Worm (Caenorhabditis elegans) whole organism, L4 larva: Measurements from ENCODE around the gene C38C3.3.
A peak's percentile ranks its signal among the peaks of the same experiment; 100 is the strongest.

Experiments
- D1046.2 ChIP-seq: fragments of 200-800 bp; sonication (Bioruptor generic); IDR thresholded peaks from 2 replicates; pipeline ENCODE4 v1.3.6; 2022; ENCODE audit warnings: missing genetic modification characterization, missing compliant biosample characterization
- F10B5.3 ChIP-seq: sonication (generic microtip); optimal IDR thresholded peaks from 2 replicates; lab custom pipeline; 2016; ENCODE audit warnings: mild to moderate bottlenecking, missing genetic modification characterization, missing compliant biosample characterization
- F44E2.7 ChIP-seq: fragments of 200-800 bp; sonication (Bioruptor generic); IDR thresholded peaks from 2 replicates; pipeline ENCODE4 v2.1.2; 2022; ENCODE audit warnings: missing genetic modification characterization, missing compliant biosample characterization
- R02D3.7 ChIP-seq: fragments of 150-350 bp; sonication (generic microtip); optimal IDR thresholded peaks from 3 replicates; lab custom pipeline; 2014; ENCODE audit warnings: missing biosample characterization, missing genetic modification characterization
- Y48G9A.11 ChIP-seq: fragments of 200-800 bp; sonication (Bioruptor generic); IDR thresholded peaks from 2 replicates; pipeline ENCODE4 v1.3.6; 2022; ENCODE audit warnings: missing genetic modification reagents, missing genetic modification characterization, missing compliant biosample characterization
- Y5F2A.4 ChIP-seq: fragments of 200-800 bp; sonication (Bioruptor generic); optimal IDR thresholded peaks from 2 replicates; lab custom pipeline; 2018; ENCODE audit warnings: mild to moderate bottlenecking, missing genetic modification characterization, missing compliant biosample characterization
- Y75B8A.6 ChIP-seq: fragments of 200-800 bp; sonication (Bioruptor generic); IDR thresholded peaks from 2 replicates; pipeline ENCODE4 v1.3.6; 2022; ENCODE audit warnings: missing genetic modification reagents, missing genetic modification characterization, missing compliant biosample characterization
- ZK337.2 ChIP-seq: fragments of 200-800 bp; sonication (Bioruptor generic); IDR thresholded peaks from 2 replicates; pipeline ENCODE4 v1.3.6; 2022; ENCODE audit warnings: missing genetic modification reagents, missing genetic modification characterization, missing compliant biosample characterization
- ceh-28 ChIP-seq: fragments of 150-350 bp; optimal IDR thresholded peaks from 2 replicates; lab custom pipeline; 2014; ENCODE audit warnings: missing biosample characterization, missing genetic modification reagents, missing genetic modification characterization
- daf-16 ChIP-seq, 3 experiments: sonication (generic microtip); optimal IDR thresholded peaks; 2 replicates each; lab custom pipeline; 2016 to 2017; ENCODE audit warnings: missing genetic modification characterization in 3 of 3, missing genetic modification reagents in 3 of 3, mild to moderate bottlenecking in 2 of 3, missing compliant biosample characterization in 2 of 3, missing biosample characterization in 1 of 3, moderate library complexity in 1 of 3
- daf-19 ChIP-seq: fragments of 200-800 bp; sonication (Bioruptor generic); conservative IDR thresholded peaks from 2 replicates; pipeline ENCODE4 v1.3.6; 2022; ENCODE audit warnings: missing genetic modification characterization, missing compliant biosample characterization
- dmd-8 ChIP-seq: fragments of 200-800 bp; sonication (Bioruptor generic); IDR thresholded peaks from 2 replicates; pipeline ENCODE4 v1.3.6; 2022; ENCODE audit warnings: missing genetic modification characterization, missing compliant biosample characterization
- dmd-9 ChIP-seq: fragments of 200-800 bp; sonication (Bioruptor generic); IDR thresholded peaks from 2 replicates; pipeline ENCODE4 v1.3.6; 2022; ENCODE audit warnings: missing genetic modification reagents, missing genetic modification characterization, missing compliant biosample characterization
- duxl-1 ChIP-seq: sonication (generic microtip); optimal IDR thresholded peaks from 2 replicates; lab custom pipeline; 2016; ENCODE audit warnings: mild to moderate bottlenecking, missing genetic modification characterization, moderate library complexity, missing compliant biosample characterization; ENCODE audit not compliant: poor library complexity
- egl-43 ChIP-seq: fragments of 200-800 bp; sonication (Bioruptor generic); IDR thresholded peaks from 2 replicates; pipeline ENCODE4 v1.3.6; 2022; ENCODE audit warnings: missing genetic modification reagents, missing genetic modification characterization, missing compliant biosample characterization
- fos-1 ChIP-seq: fragments of 150-350 bp; optimal IDR thresholded peaks from 2 replicates; lab custom pipeline; 2014; ENCODE audit warnings: missing biosample characterization, missing genetic modification characterization
- hlh-11 ChIP-seq: fragments of 200-800 bp; sonication (Bioruptor generic); optimal IDR thresholded peaks from 2 replicates; lab custom pipeline; 2018; ENCODE audit warnings: mild to moderate bottlenecking, missing genetic modification characterization, missing compliant biosample characterization
- hlh-30 ChIP-seq: sonication (generic microtip); optimal IDR thresholded peaks from 2 replicates; lab custom pipeline; 2017; ENCODE audit warnings: antibody characterized with exemption, mild to moderate bottlenecking, missing genetic modification characterization, missing compliant biosample characterization; ENCODE audit not compliant: insufficient read depth
- hmg-1.1 ChIP-seq: fragments of 200-800 bp; sonication (Bioruptor generic); IDR thresholded peaks from 2 replicates; pipeline ENCODE4 v1.3.6; 2022; ENCODE audit warnings: missing genetic modification reagents, missing genetic modification characterization, missing compliant biosample characterization
- jun-1 ChIP-seq: fragments of 150-350 bp; optimal IDR thresholded peaks from 2 replicates; lab custom pipeline; 2014; ENCODE audit warnings: missing biosample characterization, missing genetic modification reagents, missing genetic modification characterization
- lin-1 ChIP-seq: fragments of 200-800 bp; sonication (Bioruptor generic); IDR thresholded peaks from 2 replicates; pipeline ENCODE4 v1.3.6; 2022; ENCODE audit warnings: missing genetic modification reagents, missing genetic modification characterization, missing compliant biosample characterization
- lin-13 ChIP-seq: fragments of 150-350 bp; optimal IDR thresholded peaks from 2 replicates; lab custom pipeline; 2014; ENCODE audit warnings: missing biosample characterization, missing genetic modification reagents, missing genetic modification characterization
- lin-38 ChIP-seq: fragments of 200-800 bp; sonication (Bioruptor generic); IDR thresholded peaks from 2 replicates; pipeline ENCODE4 v1.3.6; 2022; ENCODE audit warnings: missing genetic modification reagents, missing genetic modification characterization, missing compliant biosample characterization
- lin-39 ChIP-seq: fragments of 150-350 bp; optimal IDR thresholded peaks from 2 replicates; lab custom pipeline; 2014; ENCODE audit warnings: missing biosample characterization, missing genetic modification reagents, missing genetic modification characterization
- lsy-2 ChIP-seq, 2 experiments: fragments of 150-350 bp in 1 of 2; sonication (generic microtip) in 1 of 2; optimal IDR thresholded peaks; 2 replicates each; lab custom pipeline; 2014 to 2017; ENCODE audit warnings: missing biosample characterization in 2 of 2, missing genetic modification characterization in 2 of 2
- madf-9 ChIP-seq: fragments of 200-800 bp; sonication (Bioruptor generic); conservative IDR thresholded peaks from 2 replicates; pipeline ENCODE4 v1.3.6; 2022; ENCODE audit warnings: missing genetic modification reagents, missing genetic modification characterization, missing compliant biosample characterization
- mdl-1 ChIP-seq, 2 experiments: fragments of 150-350 bp in 1 of 2; sonication (generic microtip) in 1 of 2; optimal IDR thresholded peaks; 2 replicates each; lab custom pipeline; 2014 to 2017; ENCODE audit warnings: missing biosample characterization in 2 of 2, missing genetic modification characterization in 2 of 2
- mdt-29 ChIP-seq: fragments of 200-800 bp; sonication (Bioruptor generic); IDR thresholded peaks from 2 replicates; pipeline ENCODE4 v1.3.6; 2022; ENCODE audit warnings: missing genetic modification reagents, missing genetic modification characterization, missing compliant biosample characterization
- mxl-2 ChIP-seq: fragments of 200-800 bp; sonication (Bioruptor generic); conservative IDR thresholded peaks from 2 replicates; pipeline ENCODE4 v1.3.6; 2022; ENCODE audit warnings: missing genetic modification reagents, missing genetic modification characterization, missing compliant biosample characterization
- mxl-3 ChIP-seq: fragments of 200-800 bp; sonication (Bioruptor generic); optimal IDR thresholded peaks from 2 replicates; lab custom pipeline; 2018; ENCODE audit warnings: mild to moderate bottlenecking, missing genetic modification characterization, missing compliant biosample characterization
- nhr-102 ChIP-seq: sonication (generic microtip); optimal IDR thresholded peaks from 2 replicates; lab custom pipeline; 2016; ENCODE audit warnings: mild to moderate bottlenecking, missing genetic modification characterization, moderate library complexity, missing compliant biosample characterization
- nhr-237 ChIP-seq: sonication (generic microtip); optimal IDR thresholded peaks from 2 replicates; lab custom pipeline; 2017; ENCODE audit warnings: missing biosample characterization, missing genetic modification characterization
- nhr-25 ChIP-seq: sonication (generic microtip); optimal IDR thresholded peaks from 2 replicates; lab custom pipeline; 2017; ENCODE audit warnings: missing genetic modification characterization, mild to moderate bottlenecking, missing compliant biosample characterization, antibody characterized with exemption, moderate library complexity, borderline replicate concordance; ENCODE audit not compliant: insufficient read depth
- nhr-28 ChIP-seq: fragments of 150-350 bp; optimal IDR thresholded peaks from 2 replicates; lab custom pipeline; 2014; ENCODE audit warnings: missing biosample characterization, missing genetic modification characterization
- nhr-48 ChIP-seq: sonication (generic microtip); optimal IDR thresholded peaks from 2 replicates; lab custom pipeline; 2016; ENCODE audit warnings: mild to moderate bottlenecking, missing genetic modification characterization, missing compliant biosample characterization
- nhr-76 ChIP-seq: fragments of 150-350 bp; optimal IDR thresholded peaks from 2 replicates; lab custom pipeline; 2014; ENCODE audit warnings: missing biosample characterization, missing genetic modification characterization
- nhr-77 ChIP-seq: fragments of 150-350 bp; optimal IDR thresholded peaks from 2 replicates; lab custom pipeline; 2014; ENCODE audit warnings: missing biosample characterization, missing genetic modification characterization
- php-3 ChIP-seq: fragments of 200-800 bp; sonication (Bioruptor generic); IDR thresholded peaks from 2 replicates; pipeline ENCODE4 v1.3.6; 2022; ENCODE audit warnings: missing genetic modification reagents, missing genetic modification characterization, missing compliant biosample characterization
- pqm-1 ChIP-seq: sonication (generic microtip); optimal IDR thresholded peaks from 2 replicates; lab custom pipeline; 2017; ENCODE audit warnings: missing biosample characterization, missing genetic modification characterization
- sdz-12 ChIP-seq: fragments of 200-800 bp; sonication (Bioruptor generic); optimal IDR thresholded peaks from 2 replicates; lab custom pipeline; 2018; ENCODE audit warnings: mild to moderate bottlenecking, missing genetic modification characterization, missing compliant biosample characterization
- set-16 ChIP-seq: fragments of 200-800 bp; sonication (Bioruptor generic); IDR thresholded peaks from 2 replicates; pipeline ENCODE4 v1.3.6; 2022; ENCODE audit warnings: missing genetic modification reagents, missing genetic modification characterization, missing compliant biosample characterization
- skn-1 ChIP-seq: fragments of 150-350 bp; optimal IDR thresholded peaks from 2 replicates; lab custom pipeline; 2014; ENCODE audit warnings: missing biosample characterization, missing genetic modification characterization
- spr-1 ChIP-seq: sonication (generic microtip); optimal IDR thresholded peaks from 2 replicates; lab custom pipeline; 2016; ENCODE audit warnings: mild to moderate bottlenecking, missing genetic modification characterization, missing compliant biosample characterization
- tag-97 ChIP-seq: fragments of 200-800 bp; sonication (Bioruptor generic); IDR thresholded peaks from 2 replicates; pipeline ENCODE4 v1.3.6; 2022; ENCODE audit warnings: missing genetic modification characterization, missing compliant biosample characterization
- tra-1 ChIP-seq: fragments of 200-800 bp; sonication (Bioruptor generic); IDR thresholded peaks from 2 replicates; pipeline ENCODE4 v1.3.6; 2022; ENCODE audit warnings: missing genetic modification reagents, missing genetic modification characterization, missing compliant biosample characterization
- ztf-11 ChIP-seq: fragments of 150-350 bp; optimal IDR thresholded peaks from 2 replicates; lab custom pipeline; 2014; ENCODE audit warnings: missing biosample characterization, missing genetic modification characterization

Gene C38C3.3

ce11 chrV:1454762-1455161 is 40.7 kb upstream of the C38C3.3 start, which contains the start of gene chil-14:
TSS of gene chil-14 (plus strand) at chrV:1455062.
- TF ChIP-seq ZK337.2 (GFP tag; lab: Robert Waterston, UW) (no peak), nhr-76 (tag; lab: Kevin White, UChicago) (no peak), ceh-28 (tag; lab: Kevin White, UChicago) (no peak), lin-39 (tag; lab: Kevin White, UChicago) (no peak), mxl-2 (GFP tag; lab: Robert Waterston, UW) (no peak), nhr-48 (no peak), daf-16 (GFP tag; optimal IDR thresholded peaks at IDR 0.05; lab: Kevin White, UChicago) (no peak), daf-16 (tag; optimal IDR thresholded peaks at IDR 0.05; lab: Kevin White, UChicago) (no peak), nhr-77 (tag; lab: Kevin White, UChicago) (no peak), skn-1 (tag; lab: Kevin White, UChicago) (no peak), mdl-1 (tag; optimal IDR thresholded peaks at IDR 0.05; lab: Kevin White, UChicago) (no peak)

ce11 chrV:1455280-1455679 is 40.2 kb upstream of the C38C3.3 start:
- TF ChIP-seq dmd-8 (GFP tag; lab: Robert Waterston, UW) (0 out of 2 replicates have a peak, but pooled peaks have one; percentile 9), nhr-102 (no peak), F44E2.7 (GFP tag; lab: Robert Waterston, UW) (0 out of 2 replicates have a peak, but pooled peaks have one; percentile 46), php-3 (GFP tag; lab: Robert Waterston, UW) (peak; percentile 26; the same call in 1 of the 2 replicates), mdt-29 (GFP tag; lab: Robert Waterston, UW) (0 out of 2 replicates have a peak, but pooled peaks have one; percentile 13), tra-1 (GFP tag; lab: Robert Waterston, UW) (no peak), lin-1 (GFP tag; lab: Robert Waterston, UW) (no peak), fos-1 (tag; lab: Kevin White, UChicago) (no peak), nhr-76 (tag; lab: Kevin White, UChicago) (no peak), pqm-1 (tag; lab: Kevin White, UChicago) (no peak), set-16 (GFP tag; lab: Robert Waterston, UW) (peak; percentile 86), dmd-9 (no peak), Y48G9A.11 (peak; percentile 37; the same call in 1 of the 2 replicates)

- TF ChIP-seq R02D3.7 (tag; lab: Kevin White, UChicago) (no peak), nhr-28 (tag; lab: Kevin White, UChicago) (peak; percentile 72), hlh-11 (peak; percentile 77), hmg-1.1 (GFP tag; lab: Robert Waterston, UW) (no peak), tag-97 (GFP tag; lab: Robert Waterston, UW) (no peak), mxl-3 (GFP tag; lab: Kevin White, UChicago) (no peak), lsy-2 (tag; optimal IDR thresholded peaks at IDR 0.05; lab: Kevin White, UChicago) (peak in 1 of 2 experiments; percentile 22), hlh-30 (tag; lab: Kevin White, UChicago) (peak; percentile 35), nhr-25 (tag; lab: Kevin White, UChicago) (no peak), egl-43 (no peak), Y5F2A.4 (no peak), lin-38 (GFP tag; lab: Robert Waterston, UW) (no peak), Y75B8A.6 (GFP tag; lab: Robert Waterston, UW) (no peak), duxl-1 (tag; lab: Kevin White, UChicago) (no peak), daf-19 (GFP tag; lab: Robert Waterston, UW) (no peak), dmd-8 (GFP tag; lab: Robert Waterston, UW) (no peak), sdz-12 (GFP tag; lab: Kevin White, UChicago) (no peak), nhr-237 (no peak), mdt-29 (GFP tag; lab: Robert Waterston, UW) (peak; percentile 91), jun-1 (tag; lab: Kevin White, UChicago) (no peak), nhr-77 (tag; lab: Kevin White, UChicago) (peak; percentile 89), dmd-9 (no peak), F44E2.7 (GFP tag; lab: Robert Waterston, UW) (no peak), lin-13 (no peak), madf-9 (GFP tag; lab: Robert Waterston, UW) (no peak), fos-1 (tag; lab: Kevin White, UChicago) (no peak), D1046.2 (GFP tag; lab: Robert Waterston, UW) (no peak), F10B5.3 (no peak), spr-1 (no peak), ztf-11 (tag; lab: Kevin White, UChicago) (no peak)
Observed at ce11 chrV:1456614-1457013, 38.8 kb upstream of the C38C3.3 start.
